Fruit fly (Drosophila melanogaster): ENCODE data around the gene CG4462.

DNA sequence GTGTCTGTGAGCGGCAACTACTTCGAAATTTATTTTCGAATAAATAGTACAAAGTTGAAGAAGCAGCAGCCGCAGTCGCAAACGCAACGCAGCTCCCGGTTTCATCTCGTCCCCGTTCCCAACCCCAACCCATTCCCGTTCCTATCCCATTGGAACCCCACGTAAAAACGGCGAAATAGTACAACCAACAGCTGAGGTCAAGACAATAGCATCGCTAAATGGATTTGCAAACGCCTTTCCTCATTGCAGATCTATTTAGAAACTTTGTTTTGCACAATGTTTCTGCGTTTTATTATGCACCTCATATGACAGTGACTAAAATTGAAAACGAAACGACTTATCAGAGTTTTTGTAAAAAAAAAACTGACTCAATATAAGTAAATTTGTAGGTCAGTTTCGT, 33.8 kb downstream of the CG4462 start:
- TF ChIP-seq Hr83 (GFP tag; optimal IDR thresholded peaks at IDR 0.05; ENCODE audit: poor library complexity, severe bottlenecking), result no peak
- no peak for TF ChIP-seq Myc (optimal IDR thresholded peaks at IDR 0.05)
- no peak for TF ChIP-seq usp (GFP tag; optimal IDR thresholded peaks at IDR 0.05)
- no peak for TF ChIP-seq GATAd (GFP tag; optimal IDR thresholded peaks at IDR 0.05)
- no peak for TF ChIP-seq HLH106 (tag; optimal IDR thresholded peaks at IDR 0.05)
- TF ChIP-seq sage (GFP tag; optimal IDR thresholded peaks at IDR 0.05), result no peak
- TF ChIP-seq lola (GFP tag; optimal IDR thresholded peaks at IDR 0.05), result no peak
